Fruit fly (Drosophila melanogaster) whole organism, embryonic: Measurements from ENCODE around the gene DPCoAC.

Experiments used
- CG12769 ChIP-seq: fragments of 200-800 bp; sonication (Bioruptor generic); optimal IDR thresholded peaks from 2 replicates; lab custom pipeline; 2019; ENCODE audit warnings: missing biosample characterization, mild to moderate bottlenecking, missing genetic modification characterization, moderate library complexity
- CG14014 ChIP-seq: fragments of 200-800 bp; sonication (Bioruptor generic); IDR thresholded peaks from 2 replicates; pipeline ENCODE4 v1.3.6; 2022; ENCODE audit warnings: missing biosample characterization, missing genetic modification characterization
- CG32532 ChIP-seq: fragments of 200-800 bp; sonication (Bioruptor generic); IDR thresholded peaks from 2 replicates; pipeline ENCODE4 v1.3.6; 2022; ENCODE audit warnings: missing biosample characterization, missing genetic modification characterization
- CG6854 ChIP-seq: fragments of 200-800 bp; sonication (Bioruptor generic); optimal IDR thresholded peaks from 3 replicates; lab custom pipeline; 2017; ENCODE audit warnings: missing biosample characterization, mild to moderate bottlenecking, missing genetic modification characterization
- Chrac-16 ChIP-seq: fragments of 200-800 bp; sonication (Bioruptor generic); optimal IDR thresholded peaks from 3 replicates; lab custom pipeline; 2016; ENCODE audit warnings: missing biosample characterization, missing genetic modification characterization
- Drgx ChIP-seq: fragments of 200-800 bp; sonication (Bioruptor generic); IDR thresholded peaks from 2 replicates; pipeline ENCODE4 v1.3.6; 2022; ENCODE audit warnings: missing biosample characterization, missing genetic modification characterization
- Sox100B ChIP-seq: fragments of 200-800 bp; sonication (Bioruptor generic); optimal IDR thresholded peaks from 3 replicates; lab custom pipeline; 2018; ENCODE audit warnings: missing biosample characterization, mild to moderate bottlenecking, missing genetic modification characterization
- Sox102F ChIP-seq: fragments of 200-800 bp; sonication (Bioruptor generic); optimal IDR thresholded peaks from 2 replicates; lab custom pipeline; 2018; ENCODE audit warnings: missing biosample characterization, mild to moderate bottlenecking, missing genetic modification characterization, moderate library complexity
- Taf1 ChIP-seq: fragments of 200-800 bp; sonication (Bioruptor generic); IDR thresholded peaks from 2 replicates; pipeline ENCODE4 v1.3.6; 2022; ENCODE audit warnings: missing biosample characterization, missing genetic modification characterization
- br ChIP-seq: fragments of >200 bp; optimal IDR thresholded peaks from 2 replicates; lab custom pipeline; 2017
- lola ChIP-seq, 3 experiments: fragments of >200 bp in 2 of 3; fragments of 200-800 bp in 1 of 3; sonication (Bioruptor generic) in 1 of 3; optimal IDR thresholded peaks; 2 replicates each; lab custom pipeline; 2017 to 2019; ENCODE audit warnings: missing biosample characterization in 3 of 3, missing genetic modification characterization in 3 of 3, mild to moderate bottlenecking in 1 of 3, moderate library complexity in 1 of 3
- otp ChIP-seq: fragments of 200-800 bp; sonication (Bioruptor generic); IDR thresholded peaks from 3 replicates; pipeline ENCODE4, ENCODE4 v1.3.6; 2022; ENCODE audit warnings: missing biosample characterization, missing genetic modification characterization
- sr ChIP-seq: fragments of 200-800 bp; sonication (Bioruptor generic); IDR thresholded peaks from 3 replicates; pipeline ENCODE4 v1.3.6; 2022; ENCODE audit warnings: missing biosample characterization, missing genetic modification characterization
- wek ChIP-seq: fragments of 200-800 bp; sonication (Bioruptor generic); optimal IDR thresholded peaks from 3 replicates; lab custom pipeline; 2018; ENCODE audit warnings: missing biosample characterization, mild to moderate bottlenecking, missing genetic modification characterization, moderate library complexity

DNA sequence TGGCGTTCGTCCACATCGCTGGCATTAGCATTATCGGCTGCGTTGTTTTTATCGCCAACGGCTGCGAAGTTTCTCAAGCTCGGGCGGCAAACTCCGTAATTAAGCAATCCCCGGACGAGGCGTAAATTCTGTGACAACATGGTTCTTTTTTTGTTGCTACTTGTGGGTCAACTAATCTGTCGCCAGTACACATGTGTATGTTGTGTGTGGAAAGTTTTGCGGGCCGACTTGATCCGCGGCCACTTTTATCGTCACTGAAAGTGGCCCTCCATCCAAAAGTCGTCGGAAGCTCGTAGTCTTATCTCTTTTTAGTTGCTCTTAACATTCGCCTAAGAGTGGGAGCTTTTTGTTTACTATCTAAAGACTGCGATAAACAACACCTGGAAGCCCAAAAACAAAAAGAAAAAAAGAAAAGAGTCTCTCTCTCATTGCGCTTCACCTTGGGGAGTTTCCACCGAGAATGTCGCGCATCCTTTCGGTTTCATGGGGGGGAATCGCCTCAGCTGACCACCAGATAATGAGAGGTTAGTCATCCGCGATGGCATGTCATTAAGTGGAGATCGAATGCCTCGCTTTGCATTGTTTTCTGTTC lies 6.5 kb upstream of the DPCoAC start, which contains the start of gene CG10877:
- TF ChIP-seq Sox102F (GFP tag; lab: Kevin White, UChicago) (no peak), CG12769 (tag; lab: Kevin White, UChicago) (no peak), Chrac-16 (GFP tag; lab: Kevin White, UChicago) (no peak), sr (no peak), wek (GFP tag; lab: Kevin White, UChicago) (no peak), lola (GFP tag; optimal IDR thresholded peaks at IDR 0.05; lab: Kevin White, UChicago) (no peak), CG6854 (GFP tag; lab: Kevin White, UChicago) (no peak), CG32532 (no peak), CG14014 (GFP tag; lab: Robert Waterston, UW) (no peak), Sox100B (no peak), br (lab: Kevin White, UChicago) (no peak), Taf1 (GFP tag; lab: Robert Waterston, UW) (no peak), otp (GFP tag; lab: Robert Waterston, UW) (no peak), Drgx (GFP tag; lab: Robert Waterston, UW) (no peak)
